Worm (Caenorhabditis elegans) whole organism, L4/young adult: ENCODE measurements around the gene lys-4.

Experiments used
- W03F9.2 ChIP-seq: fragments of 150-350 bp; optimal IDR thresholded peaks from 2 replicates; lab custom pipeline; 2014; ENCODE audit warnings: missing biosample characterization, missing genetic modification characterization
- dao-5 ChIP-seq: sonication (generic microtip); optimal IDR thresholded peaks from 2 replicates; lab custom pipeline; 2016; ENCODE audit warnings: missing genotype, missing genetic modification characterization, moderate library complexity, missing compliant biosample characterization
- him-1 ChIP-seq: sonication (generic microtip); optimal IDR thresholded peaks from 2 replicates; lab custom pipeline; 2016; ENCODE audit warnings: missing genotype, missing genetic modification reagents, missing genetic modification characterization, missing compliant biosample characterization

lys-4 gene

DNA sequence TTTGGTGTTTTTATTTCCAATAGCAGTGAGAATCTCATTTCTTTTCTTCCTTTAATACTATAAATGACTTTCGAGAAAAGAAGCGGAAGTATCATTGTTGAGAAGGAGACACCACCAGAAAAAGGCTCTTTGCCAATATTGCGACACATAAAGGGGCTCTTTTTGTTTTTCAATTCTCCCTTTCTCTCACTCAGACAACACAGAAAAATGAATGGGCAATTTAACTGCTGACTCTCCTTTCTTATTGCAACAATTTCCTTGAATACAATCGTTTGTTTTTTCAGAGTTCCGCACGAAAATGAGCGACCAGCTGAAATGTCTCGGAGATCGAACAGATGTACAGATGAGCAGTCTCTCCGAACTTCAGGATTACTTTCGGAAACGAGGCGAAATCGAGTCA lies 48.6 kb downstream of the lys-4 start:
- no peak for TF ChIP-seq dao-5
- no peak for TF ChIP-seq W03F9.2 (tag; lab: Kevin White, UChicago)
- TF ChIP-seq him-1 (tag; lab: Kevin White, UChicago): no peak

DNA sequence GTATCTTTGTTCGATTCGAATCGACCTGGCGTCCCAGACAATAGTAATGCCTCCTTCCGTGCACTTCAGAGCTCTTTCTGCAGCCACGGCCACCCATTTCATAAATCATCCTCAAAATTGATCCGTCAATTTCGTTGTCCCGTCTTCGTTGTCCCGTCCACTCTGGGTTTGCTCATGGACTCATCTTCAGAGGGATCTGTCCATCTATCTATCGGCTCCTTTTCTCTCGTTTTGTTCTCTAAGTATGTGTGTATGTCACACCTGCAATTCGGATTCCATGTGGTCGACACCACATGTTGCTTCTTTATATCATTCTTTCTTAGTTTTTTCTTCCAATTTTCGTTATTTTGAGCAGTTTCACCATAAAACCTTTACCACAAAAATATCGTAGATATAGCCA lies 50.5 kb downstream of the lys-4 start:
- TF ChIP-seq him-1 (tag; lab: Kevin White, UChicago) (no peak), dao-5 (no peak), W03F9.2 (tag; lab: Kevin White, UChicago) (no peak)
